Worm (Caenorhabditis elegans) whole organism, late embryonic: ENCODE measurements around the gene ceh-100.

ENCODE experiments used
- C08G9.2 ChIP-seq: sonication (generic microtip); optimal IDR thresholded peaks from 2 replicates; lab custom pipeline; 2016; ENCODE audit warnings: mild to moderate bottlenecking, missing genetic modification characterization, moderate library complexity, missing compliant biosample characterization
- C38D4.7 ChIP-seq: fragments of 200-800 bp; sonication (Bioruptor generic); optimal IDR thresholded peaks from 2 replicates; lab custom pipeline; 2018; ENCODE audit warnings: mild to moderate bottlenecking, missing genetic modification characterization, moderate library complexity, missing compliant biosample characterization
- F13H6.1 ChIP-seq: sonication (generic microtip); optimal IDR thresholded peaks from 2 replicates; lab custom pipeline; 2016; ENCODE audit warnings: missing genetic modification characterization, missing compliant biosample characterization
- K09A11.1 ChIP-seq: sonication (generic microtip); optimal IDR thresholded peaks from 2 replicates; lab custom pipeline; 2017; ENCODE audit warnings: antibody characterized with exemption, mild to moderate bottlenecking, missing genetic modification characterization, missing compliant biosample characterization; ENCODE audit not compliant: insufficient read depth
- T23F11.4 ChIP-seq: fragments of 200-800 bp; sonication (Bioruptor generic); optimal IDR thresholded peaks from 2 replicates; lab custom pipeline; 2018; ENCODE audit warnings: mild to moderate bottlenecking, missing genetic modification characterization, missing compliant biosample characterization
- ahr-1 ChIP-seq: sonication (generic microtip); optimal IDR thresholded peaks from 2 replicates; lab custom pipeline; 2016; ENCODE audit warnings: missing genetic modification characterization, missing compliant biosample characterization
- ceh-14 ChIP-seq: sonication (generic microtip); optimal IDR thresholded peaks from 2 replicates; lab custom pipeline; 2016; ENCODE audit warnings: missing genotype, missing genetic modification characterization, missing compliant biosample characterization
- ceh-18 ChIP-seq: sonication (generic microtip); optimal IDR thresholded peaks from 2 replicates; lab custom pipeline; 2016; ENCODE audit warnings: missing genetic modification characterization, missing compliant biosample characterization
- ceh-19 ChIP-seq: fragments of 200-800 bp; sonication (Bioruptor generic); optimal IDR thresholded peaks from 2 replicates; lab custom pipeline; 2018; ENCODE audit warnings: mild to moderate bottlenecking, missing genetic modification characterization, missing compliant biosample characterization
- ceh-24 ChIP-seq: sonication (generic microtip); optimal IDR thresholded peaks from 2 replicates; lab custom pipeline; 2016; ENCODE audit warnings: mild to moderate bottlenecking, missing genetic modification characterization, missing compliant biosample characterization
- ceh-31 ChIP-seq: sonication (generic microtip); optimal IDR thresholded peaks from 2 replicates; lab custom pipeline; 2016; ENCODE audit warnings: missing genetic modification characterization, missing compliant biosample characterization
- ceh-34 ChIP-seq: sonication (generic microtip); optimal IDR thresholded peaks from 2 replicates; lab custom pipeline; 2016; ENCODE audit warnings: mild to moderate bottlenecking, missing genetic modification characterization, missing compliant biosample characterization
- ceh-48 ChIP-seq: sonication (generic microtip); optimal IDR thresholded peaks from 2 replicates; lab custom pipeline; 2016; ENCODE audit warnings: missing genetic modification characterization, inconsistent platforms, missing compliant biosample characterization
- ceh-6 ChIP-seq: fragments of 200-800 bp; sonication (Bioruptor generic); optimal IDR thresholded peaks from 2 replicates; lab custom pipeline; 2018; ENCODE audit warnings: mild to moderate bottlenecking, missing genetic modification characterization, missing compliant biosample characterization
- ceh-9 ChIP-seq: sonication (generic microtip); optimal IDR thresholded peaks from 2 replicates; lab custom pipeline; 2016; ENCODE audit warnings: mild to moderate bottlenecking, missing genetic modification characterization, inconsistent platforms, missing compliant biosample characterization
- dmd-4 ChIP-seq: sonication (generic microtip); optimal IDR thresholded peaks from 2 replicates; lab custom pipeline; 2016; ENCODE audit warnings: borderline replicate concordance, missing genetic modification characterization, missing compliant biosample characterization
- dve-1 ChIP-seq: sonication (generic microtip); optimal IDR thresholded peaks from 2 replicates; lab custom pipeline; 2017; ENCODE audit warnings: antibody characterized with exemption, mild to moderate bottlenecking, missing genetic modification characterization, missing compliant biosample characterization
- elt-2 ChIP-seq: sonication (generic microtip); optimal IDR thresholded peaks from 2 replicates; lab custom pipeline; 2016; ENCODE audit warnings: missing genetic modification reagents, missing genetic modification characterization, missing compliant biosample characterization
- elt-4 ChIP-seq: sonication (generic microtip); optimal IDR thresholded peaks from 2 replicates; lab custom pipeline; 2016; ENCODE audit warnings: missing genetic modification characterization, missing compliant biosample characterization
- ets-4 ChIP-seq: sonication (generic microtip); optimal IDR thresholded peaks from 2 replicates; lab custom pipeline; 2016; ENCODE audit warnings: missing genetic modification characterization, missing compliant biosample characterization
- eyg-1 ChIP-seq: sonication (generic microtip); optimal IDR thresholded peaks from 2 replicates; lab custom pipeline; 2016; ENCODE audit warnings: missing genotype, missing genetic modification characterization, missing compliant biosample characterization
- fkh-10 ChIP-seq: fragments of 150-350 bp; optimal IDR thresholded peaks from 2 replicates; lab custom pipeline; 2014; ENCODE audit warnings: missing biosample characterization, missing genetic modification reagents, missing genetic modification characterization
- fkh-6 ChIP-seq: sonication (generic microtip); optimal IDR thresholded peaks from 2 replicates; lab custom pipeline; 2016; ENCODE audit warnings: missing genetic modification characterization, missing compliant biosample characterization
- hlh-30 ChIP-seq: sonication (generic microtip); optimal IDR thresholded peaks from 2 replicates; lab custom pipeline; 2017; ENCODE audit warnings: antibody characterized with exemption, missing genetic modification characterization, missing compliant biosample characterization; ENCODE audit not compliant: insufficient read depth
- hlh-6 ChIP-seq: sonication (generic microtip); optimal IDR thresholded peaks from 2 replicates; lab custom pipeline; 2016; ENCODE audit warnings: missing genotype, missing genetic modification characterization, missing compliant biosample characterization
- hlh-8 ChIP-seq: sonication (generic microtip); optimal IDR thresholded peaks from 2 replicates; lab custom pipeline; 2016; ENCODE audit warnings: missing genotype, missing genetic modification characterization, missing compliant biosample characterization
- lim-6 ChIP-seq: sonication (generic microtip); optimal IDR thresholded peaks from 2 replicates; lab custom pipeline; 2016; ENCODE audit warnings: missing genetic modification characterization, missing compliant biosample characterization
- madf-2 ChIP-seq: sonication (generic microtip); optimal IDR thresholded peaks from 2 replicates; lab custom pipeline; 2017; ENCODE audit warnings: missing genetic modification characterization, missing compliant biosample characterization
- nfya-1 ChIP-seq: sonication (generic microtip); optimal IDR thresholded peaks from 2 replicates; lab custom pipeline; 2017; ENCODE audit warnings: missing genetic modification characterization, mild to moderate bottlenecking, missing compliant biosample characterization, antibody characterized with exemption, moderate library complexity
- nhr-11 ChIP-seq: fragments of 150-350 bp; optimal IDR thresholded peaks from 2 replicates; lab custom pipeline; 2014; ENCODE audit warnings: missing biosample characterization, missing genetic modification characterization
- npax-4 ChIP-seq: sonication (generic microtip); optimal IDR thresholded peaks from 2 replicates; lab custom pipeline; 2016; ENCODE audit warnings: missing genetic modification characterization, missing compliant biosample characterization
- pag-3 ChIP-seq: sonication (generic microtip); optimal IDR thresholded peaks from 2 replicates; lab custom pipeline; 2016; ENCODE audit warnings: missing compliant biosample characterization, missing genetic modification characterization, borderline replicate concordance
- pqm-1 ChIP-seq: sonication (generic microtip); optimal IDR thresholded peaks from 2 replicates; lab custom pipeline; 2016; ENCODE audit warnings: missing genetic modification characterization, missing compliant biosample characterization
- pros-1 ChIP-seq: fragments of 150-350 bp; optimal IDR thresholded peaks from 2 replicates; lab custom pipeline; 2014; ENCODE audit warnings: missing biosample characterization, missing genetic modification reagents, missing genetic modification characterization
- ref-2 ChIP-seq: sonication (generic microtip); optimal IDR thresholded peaks from 2 replicates; lab custom pipeline; 2016; ENCODE audit warnings: missing genetic modification characterization, missing compliant biosample characterization
- sox-2 ChIP-seq: fragments of 200-800 bp; sonication (Bioruptor generic); IDR thresholded peaks from 2 replicates; pipeline ENCODE4 v1.3.6; 2022; ENCODE audit warnings: missing genetic modification reagents, missing genetic modification characterization, missing compliant biosample characterization
- sox-4 ChIP-seq: sonication (generic microtip); optimal IDR thresholded peaks from 2 replicates; lab custom pipeline; 2017; ENCODE audit warnings: mild to moderate bottlenecking, missing genetic modification characterization, inconsistent platforms, missing compliant biosample characterization
- syd-9 ChIP-seq: sonication (generic microtip); optimal IDR thresholded peaks from 2 replicates; lab custom pipeline; 2016; ENCODE audit warnings: mild to moderate bottlenecking, missing genetic modification characterization, moderate library complexity, missing compliant biosample characterization
- unc-3 ChIP-seq, 2 experiments: fragments of 200-800 bp in 1 of 2; sonication (Bioruptor generic) in 1 of 2; sonication (generic microtip) in 1 of 2; conservative IDR thresholded peaks in 1 of 2; optimal IDR thresholded peaks in 1 of 2; 2 replicates each; pipeline versions ENCODE4 v1.3.6 to Lab custom; 2016 to 2022; ENCODE audit warnings: missing compliant biosample characterization in 2 of 2, missing genetic modification characterization in 2 of 2, missing genetic modification reagents in 1 of 2
- unc-42 ChIP-seq: sonication (generic microtip); optimal IDR thresholded peaks from 2 replicates; lab custom pipeline; 2016; ENCODE audit warnings: missing genotype, missing genetic modification characterization, missing compliant biosample characterization
- zip-5 ChIP-seq: sonication (generic microtip); optimal IDR thresholded peaks from 2 replicates; lab custom pipeline; 2016; ENCODE audit warnings: missing genetic modification characterization, missing compliant biosample characterization

The ceh-100 gene

ce11 chrII:12617586-12617985 is 14.1 kb upstream of the ceh-100 start, which contains the start of gene nspe-3:
TSS of gene nspe-3 (plus strand) at chrII:12617886.
- TF ChIP-seq npax-4 (no peak), fkh-10 (GFP tag; lab: Kevin White, UChicago) (no peak), K09A11.1 (tag; lab: Kevin White, UChicago) (no peak), pqm-1 (tag; lab: Kevin White, UChicago) (no peak), elt-2 (no peak), ceh-19 (no peak), ceh-14 (tag; lab: Kevin White, UChicago) (no peak), sox-4 (tag; lab: Kevin White, UChicago) (no peak), unc-3 (GFP tag; conservative IDR thresholded peaks at IDR 0.05; lab: Robert Waterston, UW) (no peak), unc-3 (tag; optimal IDR thresholded peaks at IDR 0.05; lab: Kevin White, UChicago) (no peak), pag-3 (no peak), syd-9 (tag; lab: Kevin White, UChicago) (no peak), ahr-1 (tag; lab: Kevin White, UChicago) (no peak), T23F11.4 (GFP tag; lab: Kevin White, UChicago) (no peak), C38D4.7 (GFP tag; lab: Kevin White, UChicago) (no peak), ceh-48 (tag; lab: Kevin White, UChicago) (no peak)

ce11 chrII:12616081-12616480 is 12.6 kb upstream of the ceh-100 start, which contains the start of gene nspe-6:
TSS of gene nspe-6 (minus strand) at chrII:12616181.
- TF ChIP-seq F13H6.1 (tag; lab: Kevin White, UChicago) (no peak), ets-4 (tag; lab: Kevin White, UChicago) (no peak), fkh-10 (GFP tag; lab: Kevin White, UChicago) (no peak), eyg-1 (tag; lab: Kevin White, UChicago) (no peak), unc-42 (tag; lab: Kevin White, UChicago) (no peak), K09A11.1 (tag; lab: Kevin White, UChicago) (no peak), sox-2 (GFP tag; lab: Robert Waterston, UW) (no peak), ceh-48 (tag; lab: Kevin White, UChicago) (no peak), ceh-19 (no peak), dve-1 (no peak), sox-4 (tag; lab: Kevin White, UChicago) (no peak), npax-4 (no peak), madf-2 (tag; lab: Kevin White, UChicago) (no peak), pag-3 (no peak), ceh-18 (tag; lab: Kevin White, UChicago) (no peak)

- no peak for TF ChIP-seq syd-9 (tag; lab: Kevin White, UChicago)
- TF ChIP-seq elt-4 (tag; lab: Kevin White, UChicago), result no peak
- TF ChIP-seq C08G9.2 (tag; lab: Kevin White, UChicago), result no peak
- TF ChIP-seq K09A11.1 (tag; lab: Kevin White, UChicago), result no peak
- TF ChIP-seq lim-6 (tag; lab: Kevin White, UChicago), result no peak
- TF ChIP-seq ceh-48 (tag; lab: Kevin White, UChicago), result no peak
- no peak for TF ChIP-seq hlh-30
- no peak for TF ChIP-seq ets-4 (tag; lab: Kevin White, UChicago)
- no peak for TF ChIP-seq C38D4.7 (GFP tag; lab: Kevin White, UChicago)
- TF ChIP-seq eyg-1 (tag; lab: Kevin White, UChicago), result no peak
- no peak for TF ChIP-seq ahr-1 (tag; lab: Kevin White, UChicago)
- TF ChIP-seq sox-2 (GFP tag; lab: Robert Waterston, UW), result no peak
- TF ChIP-seq fkh-6 (tag; lab: Kevin White, UChicago), result no peak
Measured at ce11 chrII:12615413-12615812, 11.9 kb upstream of the ceh-100 start.

ce11 chrII:12612218-12612617 is 8.7 kb upstream of the ceh-100 start, which contains the start of gene nspe-4:
TSS of gene nspe-4 (plus strand) at chrII:12612518.
- no peak for TF ChIP-seq hlh-8 (tag; lab: Kevin White, UChicago)
- TF ChIP-seq ceh-6 (GFP tag; lab: Kevin White, UChicago), result no peak
- TF ChIP-seq ref-2 (tag; lab: Kevin White, UChicago), result no peak
- no peak for TF ChIP-seq syd-9 (tag; lab: Kevin White, UChicago)
- TF ChIP-seq zip-5 (tag; lab: Kevin White, UChicago), result no peak
- no peak for TF ChIP-seq hlh-6 (tag; lab: Kevin White, UChicago)
- TF ChIP-seq ceh-14 (tag; lab: Kevin White, UChicago), result no peak
- TF ChIP-seq ceh-48 (tag; lab: Kevin White, UChicago), result no peak
- no peak for TF ChIP-seq nfya-1 (tag; lab: Kevin White, UChicago)
- TF ChIP-seq madf-2 (tag; lab: Kevin White, UChicago), result no peak
- TF ChIP-seq ceh-31 (tag; lab: Kevin White, UChicago), result no peak
- no peak for TF ChIP-seq nhr-11 (tag; lab: Kevin White, UChicago)
- TF ChIP-seq elt-2, result no peak
- TF ChIP-seq dmd-4 (tag; lab: Kevin White, UChicago), result no peak
- TF ChIP-seq ceh-34 (tag; lab: Kevin White, UChicago), result no peak
- no peak for TF ChIP-seq ceh-24
- TF ChIP-seq pros-1 (tag; lab: Kevin White, UChicago), result no peak
- TF ChIP-seq ceh-9, result no peak
